Fruit fly (Drosophila melanogaster) whole organism, embryonic: ENCODE measurements around the gene CG13603.

Source experiments
- Mrtf ChIP-seq: fragments of 200-800 bp; sonication (Bioruptor generic); IDR thresholded peaks from 3 replicates; pipeline ENCODE4 v1.3.6; 2022; ENCODE audit warnings: missing biosample characterization, missing genetic modification characterization
- cwo ChIP-seq: fragments of 200-800 bp; sonication (Bioruptor generic); optimal IDR thresholded peaks from 3 replicates; lab custom pipeline; 2017; ENCODE audit warnings: missing biosample characterization, missing genetic modification characterization, mild to moderate bottlenecking, moderate library complexity, missing genetic modification reagents
- gem ChIP-seq: fragments of 200-800 bp; sonication (Bioruptor generic); optimal IDR thresholded peaks from 2 replicates; lab custom pipeline; 2019; ENCODE audit warnings: missing biosample characterization, mild to moderate bottlenecking, missing genetic modification characterization, moderate library complexity
- gsb-n ChIP-seq: fragments of 200-800 bp; sonication (Bioruptor generic); optimal IDR thresholded peaks from 3 replicates; lab custom pipeline; 2018; ENCODE audit warnings: missing biosample characterization, mild to moderate bottlenecking, missing genetic modification characterization

dm6 chr3R:23994578-23994977 is 8.2 kb upstream of the CG13603 start:
- TF ChIP-seq gsb-n (tag; lab: Kevin White, UChicago) (no peak), cwo (GFP tag; lab: Kevin White, UChicago) (no peak), gem (no peak), Mrtf (GFP tag; lab: Robert Waterston, UW) (no peak)
